Worm (Caenorhabditis elegans): Measurements from ENCODE around the gene D2024.4.

DNA sequence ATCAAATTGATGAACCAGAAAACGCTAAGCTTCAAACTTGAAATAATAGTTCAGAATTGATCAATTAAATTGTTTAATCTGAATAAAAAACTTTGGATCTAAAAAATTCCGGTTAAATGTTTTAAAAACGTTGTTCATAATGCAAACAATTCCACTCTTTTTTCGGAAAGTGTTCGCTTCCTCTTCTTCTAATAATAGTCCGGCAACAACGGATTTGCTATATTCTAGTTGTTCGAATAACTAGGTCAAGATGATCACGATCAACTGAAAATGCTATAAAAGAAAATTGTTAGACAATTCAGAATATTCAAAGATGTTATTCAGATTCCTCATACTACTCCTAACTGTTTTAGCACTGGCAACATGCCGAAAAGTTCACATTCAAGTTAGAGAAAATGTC lies at the start of gene D2024.4:
- TF ChIP-seq unc-62 (GFP tag; optimal IDR thresholded peaks at IDR 0.05) (no peak), C34B4.2 (tag; optimal IDR thresholded peaks at IDR 0.05) (no peak), ama-1 (optimal IDR thresholded peaks at IDR 0.05) (no peak), ces-1 (GFP tag; optimal IDR thresholded peaks at IDR 0.05) (no peak)

Measured in whole organism, L1 larva.